Fruit fly (Drosophila melanogaster) whole organism, embryonic: ENCODE results near the gene Kr-h1.

Experiments
- CG10147 ChIP-seq: fragments of 200-800 bp; sonication (Bioruptor generic); optimal IDR thresholded peaks from 2 replicates; lab custom pipeline; 2019; ENCODE audit warnings: missing biosample characterization, mild to moderate bottlenecking, missing genetic modification characterization, moderate library complexity
- CG10267 ChIP-seq: fragments of 200-800 bp; sonication (Bioruptor generic); optimal IDR thresholded peaks from 2 replicates; lab custom pipeline; 2018; ENCODE audit warnings: missing biosample characterization, mild to moderate bottlenecking, missing genetic modification characterization, moderate library complexity
- CG10959 ChIP-seq: fragments of 200-800 bp; sonication (Bioruptor generic); IDR thresholded peaks from 2 replicates; pipeline ENCODE4 v1.3.6; 2022; ENCODE audit warnings: missing biosample characterization, missing genetic modification characterization
- CG10979 ChIP-seq: fragments of 200-800 bp; sonication (Bioruptor generic); optimal IDR thresholded peaks from 2 replicates; lab custom pipeline; 2018; ENCODE audit warnings: missing biosample characterization, mild to moderate bottlenecking, missing genetic modification characterization, moderate library complexity
- CG12391 ChIP-seq: fragments of 200-800 bp; sonication (Bioruptor generic); optimal IDR thresholded peaks from 3 replicates; lab custom pipeline; 2018; ENCODE audit warnings: missing biosample characterization, mild to moderate bottlenecking, missing genetic modification characterization, moderate library complexity
- CG14710 ChIP-seq: fragments of 200-800 bp; sonication (Bioruptor generic); optimal IDR thresholded peaks from 3 replicates; lab custom pipeline; 2019; ENCODE audit warnings: missing biosample characterization, mild to moderate bottlenecking, missing genetic modification characterization, moderate library complexity
- CG17612 ChIP-seq: fragments of 200-800 bp; sonication (Bioruptor generic); IDR thresholded peaks from 2 replicates; pipeline ENCODE4 v1.3.6; 2022; ENCODE audit warnings: missing biosample characterization, missing genetic modification characterization
- CG17912 ChIP-seq: fragments of 200-800 bp; sonication (Bioruptor generic); optimal IDR thresholded peaks from 2 replicates; lab custom pipeline; 2018; ENCODE audit warnings: missing biosample characterization, mild to moderate bottlenecking, missing genetic modification characterization
- CG18011 ChIP-seq: fragments of 200-800 bp; sonication (Bioruptor generic); optimal IDR thresholded peaks from 2 replicates; lab custom pipeline; 2017; ENCODE audit warnings: missing biosample characterization, missing genetic modification characterization, mild to moderate bottlenecking, moderate library complexity, missing genotype
- CG2712 ChIP-seq: fragments of 200-800 bp; optimal IDR thresholded peaks from 3 replicates; lab custom pipeline; 2019; ENCODE audit warnings: missing biosample characterization, mild to moderate bottlenecking, missing genetic modification characterization, moderate library complexity
- CG3407 ChIP-seq: fragments of 200-800 bp; sonication (Bioruptor generic); optimal IDR thresholded peaks from 2 replicates; lab custom pipeline; 2018; ENCODE audit warnings: missing biosample characterization, mild to moderate bottlenecking, missing genetic modification characterization
- CG34376 ChIP-seq: fragments of 200-800 bp; sonication (Bioruptor generic); optimal IDR thresholded peaks from 2 replicates; lab custom pipeline; 2018; ENCODE audit warnings: missing biosample characterization, mild to moderate bottlenecking, missing genetic modification characterization
- CG6175 ChIP-seq: fragments of 200-800 bp; sonication (Bioruptor generic); IDR thresholded peaks from 3 replicates; pipeline ENCODE4 v1.3.6; 2022; ENCODE audit warnings: missing biosample characterization, missing genetic modification characterization
- CG7271 ChIP-seq: fragments of 200-800 bp; sonication (Bioruptor generic); optimal IDR thresholded peaks from 2 replicates; lab custom pipeline; 2018; ENCODE audit warnings: missing biosample characterization, mild to moderate bottlenecking, missing genetic modification characterization, moderate library complexity
- CG7928 ChIP-seq: fragments of 200-800 bp; sonication (Bioruptor generic); optimal IDR thresholded peaks from 2 replicates; lab custom pipeline; 2017; ENCODE audit warnings: missing biosample characterization, mild to moderate bottlenecking, missing genetic modification characterization
- CG8388 ChIP-seq: fragments of 200-800 bp; sonication (Bioruptor generic); optimal IDR thresholded peaks from 2 replicates; lab custom pipeline; 2019; ENCODE audit warnings: missing biosample characterization, mild to moderate bottlenecking, missing genetic modification characterization, moderate library complexity
- CG9437 ChIP-seq: fragments of 200-800 bp; sonication (Bioruptor generic); optimal IDR thresholded peaks from 2 replicates; lab custom pipeline; 2018; ENCODE audit warnings: missing biosample characterization, mild to moderate bottlenecking, missing genetic modification characterization
- CG9797 ChIP-seq: fragments of 200-800 bp; sonication (Bioruptor generic); optimal IDR thresholded peaks from 3 replicates; lab custom pipeline; 2018; ENCODE audit warnings: missing biosample characterization, mild to moderate bottlenecking, missing genetic modification characterization
- CrebB ChIP-seq: fragments of 200-800 bp; sonication (Bioruptor generic); optimal IDR thresholded peaks from 3 replicates; lab custom pipeline; 2018; ENCODE audit warnings: missing biosample characterization, mild to moderate bottlenecking, missing genetic modification characterization
- Deaf1 ChIP-seq: fragments of 200-800 bp; optimal IDR thresholded peaks from 3 replicates; lab custom pipeline; 2019; ENCODE audit warnings: missing biosample characterization, mild to moderate bottlenecking, missing genetic modification characterization, moderate library complexity
- Dek ChIP-seq: fragments of 200-800 bp; sonication (Bioruptor generic); optimal IDR thresholded peaks from 3 replicates; lab custom pipeline; 2019; ENCODE audit warnings: missing biosample characterization, mild to moderate bottlenecking, missing genetic modification characterization, moderate library complexity
- Fer3 ChIP-seq: fragments of 200-800 bp; sonication (Bioruptor generic); optimal IDR thresholded peaks from 2 replicates; lab custom pipeline; 2018; ENCODE audit warnings: missing biosample characterization, mild to moderate bottlenecking, missing genetic modification characterization, moderate library complexity
- HmgZ ChIP-seq: fragments of 200-800 bp; sonication (Bioruptor generic); optimal IDR thresholded peaks from 2 replicates; lab custom pipeline; 2018; ENCODE audit warnings: missing biosample characterization, mild to moderate bottlenecking, missing genetic modification characterization
- Med ChIP-seq: fragments of 200-800 bp; sonication (Bioruptor generic); peaks from one replicate; lab custom pipeline; 2016; ENCODE audit warnings: missing biosample characterization, missing genetic modification characterization, mild to moderate bottlenecking, inconsistent platforms, moderate library complexity
- NK7.1 ChIP-seq: fragments of 200-800 bp; sonication (Bioruptor generic); optimal IDR thresholded peaks from 3 replicates; lab custom pipeline; 2016; ENCODE audit warnings: missing biosample characterization, missing genetic modification characterization
- Nf-YA ChIP-seq: fragments of 200-800 bp; sonication (Bioruptor generic); IDR thresholded peaks from 2 replicates; pipeline ENCODE4 v1.3.6; 2022; ENCODE audit warnings: missing biosample characterization, missing genetic modification characterization
- Oli ChIP-seq: fragments of 200-800 bp; sonication (Bioruptor generic); optimal IDR thresholded peaks from 2 replicates; lab custom pipeline; 2018; ENCODE audit warnings: missing biosample characterization, mild to moderate bottlenecking, missing genetic modification characterization, moderate library complexity
- Opbp ChIP-seq: fragments of 200-800 bp; sonication (Bioruptor generic); IDR thresholded peaks from 3 replicates; pipeline ENCODE4 v1.3.6; 2022; ENCODE audit warnings: missing biosample characterization, missing genetic modification characterization; ENCODE audit not compliant: partially characterized antibody
- Optix ChIP-seq: fragments of 200-800 bp; sonication (Bioruptor generic); IDR thresholded peaks from 3 replicates; pipeline ENCODE4 v1.3.6; 2022; ENCODE audit warnings: missing biosample characterization, missing genetic modification characterization
- Rx ChIP-seq: fragments of 200-800 bp; sonication (Bioruptor generic); IDR thresholded peaks from 2 replicates; pipeline ENCODE4 v1.3.6; 2022; ENCODE audit warnings: missing biosample characterization, missing genetic modification characterization
- Spps ChIP-seq: fragments of 200-800 bp; sonication (Bioruptor generic); optimal IDR thresholded peaks from 2 replicates; lab custom pipeline; 2018; ENCODE audit warnings: missing biosample characterization, mild to moderate bottlenecking, missing genetic modification characterization
- amos ChIP-seq: fragments of 200-800 bp; sonication (Bioruptor generic); IDR thresholded peaks from 2 replicates; pipeline ENCODE4 v1.3.6; 2022; ENCODE audit warnings: missing biosample characterization, missing genetic modification characterization; ENCODE audit not compliant: partially characterized antibody
- aop ChIP-seq: fragments of 200-800 bp; sonication (Bioruptor generic); IDR thresholded peaks from 2 replicates; pipeline ENCODE4 v1.3.6; 2022; ENCODE audit warnings: missing biosample characterization, missing genetic modification characterization
- cwo ChIP-seq: fragments of 200-800 bp; sonication (Bioruptor generic); optimal IDR thresholded peaks from 3 replicates; lab custom pipeline; 2017; ENCODE audit warnings: missing biosample characterization, missing genetic modification characterization, mild to moderate bottlenecking, moderate library complexity, missing genetic modification reagents
- ewg ChIP-seq: fragments of 200-800 bp; sonication (Bioruptor generic); optimal IDR thresholded peaks from 3 replicates; lab custom pipeline; 2017; ENCODE audit warnings: mild to moderate bottlenecking, missing biosample characterization, missing genetic modification reagents, missing genetic modification characterization
- ftz-f1 ChIP-seq: fragments of 200-800 bp; sonication (Bioruptor generic); optimal IDR thresholded peaks from 2 replicates; lab custom pipeline; 2016; ENCODE audit warnings: missing biosample characterization, missing genetic modification characterization
- gro ChIP-seq: fragments of 200-800 bp; sonication (Bioruptor generic); optimal IDR thresholded peaks from 2 replicates; lab custom pipeline; 2016; ENCODE audit warnings: missing biosample characterization, missing genetic modification characterization
- her ChIP-seq: fragments of 200-800 bp; sonication (Bioruptor generic); optimal IDR thresholded peaks from 2 replicates; lab custom pipeline; 2016; ENCODE audit warnings: missing biosample characterization, missing genetic modification characterization
- kni ChIP-seq: fragments of 200-800 bp; sonication (Bioruptor generic); optimal IDR thresholded peaks from 3 replicates; lab custom pipeline; 2017; ENCODE audit warnings: mild to moderate bottlenecking, missing biosample characterization, missing genetic modification reagents, missing genetic modification characterization
- mam ChIP-seq: fragments of 200-800 bp; sonication (Bioruptor generic); optimal IDR thresholded peaks from 3 replicates; lab custom pipeline; 2016; ENCODE audit warnings: missing biosample characterization, missing genetic modification characterization
- mirr ChIP-seq: fragments of 200-800 bp; sonication (Bioruptor generic); optimal IDR thresholded peaks from 3 replicates; lab custom pipeline; 2018; ENCODE audit warnings: missing biosample characterization, mild to moderate bottlenecking, missing genetic modification characterization
- nau ChIP-seq: fragments of 200-800 bp; sonication (Bioruptor generic); optimal IDR thresholded peaks from 3 replicates; lab custom pipeline; 2017; ENCODE audit warnings: missing biosample characterization, mild to moderate bottlenecking, missing genetic modification characterization, missing genetic modification reagents
- pum ChIP-seq: fragments of 200-800 bp; sonication (Bioruptor generic); optimal IDR thresholded peaks from 2 replicates; lab custom pipeline; 2016; ENCODE audit warnings: missing biosample characterization, missing genetic modification characterization
- run ChIP-seq: fragments of 200-800 bp; sonication (Bioruptor generic); optimal IDR thresholded peaks from 3 replicates; lab custom pipeline; 2018; ENCODE audit warnings: missing biosample characterization, mild to moderate bottlenecking, missing genetic modification characterization
- sob ChIP-seq: fragments of 200-800 bp; sonication (Bioruptor generic); IDR thresholded peaks from 2 replicates; pipeline ENCODE4 v1.3.6; 2022; ENCODE audit warnings: missing biosample characterization, missing genetic modification characterization
- sr ChIP-seq: fragments of 200-800 bp; sonication (Bioruptor generic); IDR thresholded peaks from 3 replicates; pipeline ENCODE4 v1.3.6; 2022; ENCODE audit warnings: missing biosample characterization, missing genetic modification characterization
- stwl ChIP-seq: fragments of 200-800 bp; sonication (Bioruptor generic); optimal IDR thresholded peaks from 3 replicates; lab custom pipeline; 2018; ENCODE audit warnings: missing biosample characterization, mild to moderate bottlenecking, missing genetic modification characterization, moderate library complexity
- sug ChIP-seq: fragments of 200-800 bp; optimal IDR thresholded peaks from 2 replicates; lab custom pipeline; 2019; ENCODE audit warnings: missing biosample characterization, mild to moderate bottlenecking, missing genetic modification characterization, moderate library complexity
- zfh1 ChIP-seq: fragments of 200-800 bp; sonication (Bioruptor generic); IDR thresholded peaks from 3 replicates; pipeline ENCODE4 v1.3.6; 2022; ENCODE audit warnings: missing biosample characterization, missing genetic modification characterization

Gene Kr-h1

dm6 chr2L:6045972-6046718 lies 36.3 kb upstream of the Kr-h1 start, which contains the start of gene Pfas (continued):
- TF ChIP-seq CG12391 (peak; percentile 50), Oli (tag; lab: Kevin White, UChicago) (no peak), CG14710 (tag; lab: Kevin White, UChicago) (peak; percentile 16), CG10267 (peak; percentile 76), CG9797 (GFP tag; lab: Kevin White, UChicago) (no peak), gro (GFP tag; lab: Kevin White, UChicago) (peak; percentile 84), Fer3 (tag; lab: Kevin White, UChicago) (peak; percentile 53), Opbp (GFP tag; lab: Robert Waterston, UW) (no peak), CG7928 (GFP tag; lab: Kevin White, UChicago) (peak; percentile 10), sug (peak; percentile 68), Nf-YA (GFP tag; lab: Robert Waterston, UW) (no peak), kni (GFP tag; lab: Kevin White, UChicago) (peak; percentile 3), CrebB (tag; lab: Kevin White, UChicago) (peak; percentile 66), mirr (GFP tag; lab: Kevin White, UChicago) (peak; percentile 75), CG2712 (peak; percentile 38), zfh1 (GFP tag; lab: Robert Waterston, UW) (peak; percentile 26; the same call in 1 of the 3 replicates), her (GFP tag; lab: Kevin White, UChicago) (peak; percentile 72), CG10959 (GFP tag; lab: Robert Waterston, UW) (peak; percentile 54), mam (GFP tag; lab: Kevin White, UChicago) (peak; percentile 67), Optix (GFP tag; lab: Robert Waterston, UW) (no peak), CG3407 (GFP tag; lab: Kevin White, UChicago) (peak; percentile 6), Spps (no peak), HmgZ (peak; percentile 87), run (tag; lab: Kevin White, UChicago) (no peak), pum (GFP tag; lab: Kevin White, UChicago) (no peak), CG34376 (GFP tag; lab: Kevin White, UChicago) (peak; percentile 83), stwl (tag; lab: Kevin White, UChicago) (no peak), NK7.1 (GFP tag; lab: Kevin White, UChicago) (peak; percentile 41)

- TF ChIP-seq CG10979 (tag; lab: Kevin White, UChicago) = no peak
- no peak for TF ChIP-seq Rx
- TF ChIP-seq Dek (tag; lab: Kevin White, UChicago) = no peak
- no peak for TF ChIP-seq CG8388 (GFP tag; lab: Kevin White, UChicago)
- TF ChIP-seq cwo (GFP tag; lab: Kevin White, UChicago) = no peak
- no peak for TF ChIP-seq CG17612 (GFP tag; lab: Robert Waterston, UW)
- TF ChIP-seq CG18011 (GFP tag; lab: Kevin White, UChicago) = no peak
- no peak for TF ChIP-seq CG7271 (tag; lab: Kevin White, UChicago)
- TF ChIP-seq CG6175 (GFP tag; lab: Robert Waterston, UW) = 0 out of 3 replicates have a peak, but pooled peaks have one; percentile 23
- no peak for TF ChIP-seq Deaf1 (tag; lab: Kevin White, UChicago)
- no peak for TF ChIP-seq CG10147 (GFP tag; lab: Kevin White, UChicago)
- TF ChIP-seq ewg (GFP tag; lab: Kevin White, UChicago) = no peak
- no peak for TF ChIP-seq aop (GFP tag; lab: Robert Waterston, UW)
- no peak for TF ChIP-seq CG9437 (GFP tag; lab: Kevin White, UChicago)
- no peak for TF ChIP-seq nau
- TF ChIP-seq CG3407 (GFP tag; lab: Kevin White, UChicago) = no peak
- no peak for TF ChIP-seq sob (GFP tag; lab: Robert Waterston, UW)
- no peak for TF ChIP-seq run (tag; lab: Kevin White, UChicago)
- TF ChIP-seq ftz-f1 (GFP tag; lab: Kevin White, UChicago) = peak; percentile 1
- TF ChIP-seq amos (GFP tag; lab: Robert Waterston, UW) = 0 out of 2 replicates have a peak, but pooled peaks have one; percentile 11
- TF ChIP-seq Med = peak; percentile 79
- no peak for TF ChIP-seq CG17912 (GFP tag; lab: Kevin White, UChicago)
- TF ChIP-seq sr (GFP tag; lab: Robert Waterston, UW) = peak; percentile 83
These were observed 35.5 kb upstream of the Kr-h1 start for dm6 chr2L:6046865-6047264.
